Worm (Caenorhabditis elegans): ENCODE results near the gene tbc-18.

Gene tbc-18

DNA sequence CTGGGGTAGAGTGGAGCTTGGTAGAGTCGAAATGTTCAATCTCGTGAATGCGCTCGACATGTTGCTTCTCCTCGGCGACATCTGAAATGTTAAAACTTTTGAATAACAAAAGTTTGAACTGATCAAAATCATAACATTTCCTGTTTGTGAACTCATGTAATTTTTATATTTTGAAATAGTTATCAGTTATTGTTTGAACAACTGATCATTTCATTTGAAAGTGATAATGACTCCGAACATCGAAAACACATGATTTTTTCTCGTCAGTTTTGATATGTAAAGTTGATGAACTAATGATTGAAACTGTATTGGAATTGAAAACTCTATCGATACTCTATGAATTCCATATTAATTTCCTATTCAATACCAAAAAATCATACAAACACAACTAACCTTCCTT, 44.8 kb downstream of the tbc-18 start:
- TF ChIP-seq sptf-1 (tag; optimal IDR thresholded peaks at IDR 0.05): no peak

DNA sequence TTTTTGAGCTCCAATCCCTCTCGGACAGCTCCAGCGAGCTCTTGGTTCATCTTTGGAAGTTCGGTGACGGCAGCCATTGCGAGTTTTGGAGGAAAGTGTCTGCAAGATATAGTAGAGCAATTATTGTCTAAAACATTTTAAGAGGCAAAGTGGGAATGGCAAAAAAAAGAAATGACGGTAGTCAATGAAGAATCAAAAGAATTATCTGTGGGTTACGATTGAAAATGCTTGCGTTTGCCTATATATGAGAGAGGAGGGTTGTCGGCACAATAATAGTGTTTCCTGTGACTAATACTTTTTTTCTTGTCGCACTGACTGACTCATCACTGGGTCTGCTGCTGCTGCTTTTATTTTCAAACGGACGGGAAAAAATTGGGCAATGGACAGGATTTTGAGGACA, 45.3 kb downstream of the tbc-18 start, which contains the start of gene tth-1:
TSS of gene tth-1 (minus strand) at position 101 of the 400 bp plus-strand sequence.
- TF ChIP-seq cnd-1 (tag; optimal IDR thresholded peaks at IDR 0.05): no peak
- TF ChIP-seq M03D4.4 (tag; optimal IDR thresholded peaks at IDR 0.05): no peak
- no peak for TF ChIP-seq snpc-4 (tag; optimal IDR thresholded peaks at IDR 0.05)
- no peak for TF ChIP-seq sem-2 (GFP tag; optimal IDR thresholded peaks at IDR 0.05)
- no peak for TF ChIP-seq hlh-1 (tag; optimal IDR thresholded peaks at IDR 0.05)
- no peak for TF ChIP-seq unc-39 (tag; optimal IDR thresholded peaks at IDR 0.05)
- no peak for TF ChIP-seq lin-32 (GFP tag; optimal IDR thresholded peaks at IDR 0.05)

DNA sequence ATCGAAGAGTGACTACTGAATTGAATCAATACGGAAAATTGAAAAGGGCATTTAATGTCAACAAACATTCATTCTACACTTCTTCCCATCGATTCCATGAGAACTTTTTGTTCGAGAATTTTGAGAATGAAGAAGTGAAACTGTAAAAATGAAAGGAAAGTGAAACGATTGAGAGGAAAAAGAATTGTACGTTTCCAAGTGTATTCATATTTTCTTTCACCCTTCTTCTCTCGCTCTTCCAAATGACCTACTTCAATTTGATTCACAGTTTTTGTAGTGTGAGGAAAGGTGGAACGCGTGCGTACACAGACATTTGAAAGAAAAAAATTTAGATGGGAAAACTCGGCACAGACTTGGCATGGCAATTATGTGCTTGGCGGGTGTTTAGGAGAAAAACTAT, 45.9 kb downstream of the tbc-18 start:
- TF ChIP-seq ceh-83 (GFP tag; optimal IDR thresholded peaks at IDR 0.05) (no peak), mls-2 (tag; optimal IDR thresholded peaks at IDR 0.05) (no peak), ztf-11 (tag; optimal IDR thresholded peaks at IDR 0.05) (no peak), lsy-2 (tag; optimal IDR thresholded peaks at IDR 0.05) (no peak), mab-5 (tag; optimal IDR thresholded peaks at IDR 0.05) (no peak), tbx-8 (GFP tag; optimal IDR thresholded peaks at IDR 0.05) (no peak), cnd-1 (tag; optimal IDR thresholded peaks at IDR 0.05) (no peak), lin-32 (GFP tag; optimal IDR thresholded peaks at IDR 0.05) (no peak)

ce11 chrX:8426160-8426712, 47.9 kb downstream of the tbc-18 start:
- TF ChIP-seq nhr-2 (tag; optimal IDR thresholded peaks at IDR 0.05) (no peak), mls-2 (tag; optimal IDR thresholded peaks at IDR 0.05) (peak; percentile 16), hlh-1 (tag; optimal IDR thresholded peaks at IDR 0.05) (no peak), unc-62 (GFP tag; optimal IDR thresholded peaks at IDR 0.05) (no peak), elt-3 (tag; optimal IDR thresholded peaks at IDR 0.05) (peak; percentile 26), ham-2 (GFP tag; optimal IDR thresholded peaks at IDR 0.05) (peak; percentile 72), nhr-76 (tag; optimal IDR thresholded peaks at IDR 0.05) (no peak), drap-1 (GFP tag; optimal IDR thresholded peaks at IDR 0.05) (no peak)

ce11 chrX:8428319-8428888, 50.0 kb downstream of the tbc-18 start, which contains the start of gene F08F1.3:
F08F1.3 (plus strand) TSS chrX:8428838.
- no peak for TF ChIP-seq ceh-83 (GFP tag; optimal IDR thresholded peaks at IDR 0.05)
- TF ChIP-seq elt-1 (tag; optimal IDR thresholded peaks at IDR 0.05; ENCODE audit: borderline replicate concordance, insufficient read depth): no peak
- TF ChIP-seq nhr-12 (tag; optimal IDR thresholded peaks at IDR 0.05): no peak
- no peak for TF ChIP-seq tbx-8 (GFP tag; optimal IDR thresholded peaks at IDR 0.05)
- TF ChIP-seq lsy-2 (tag; optimal IDR thresholded peaks at IDR 0.05): no peak
- TF ChIP-seq unc-120 (tag; optimal IDR thresholded peaks at IDR 0.05; ENCODE audit: poor library complexity, severe bottlenecking): no peak
- no peak for TF ChIP-seq zip-8 (tag; optimal IDR thresholded peaks at IDR 0.05)
- no peak for TF ChIP-seq flh-1 (GFP tag; optimal IDR thresholded peaks at IDR 0.05)
- TF ChIP-seq M03D4.4 (tag; optimal IDR thresholded peaks at IDR 0.05): no peak
- no peak for TF ChIP-seq drap-1 (GFP tag; optimal IDR thresholded peaks at IDR 0.05)
- TF ChIP-seq ztf-11 (tag; optimal IDR thresholded peaks at IDR 0.05): no peak
- no peak for TF ChIP-seq elt-3 (tag; optimal IDR thresholded peaks at IDR 0.05)
- no peak for TF ChIP-seq nhr-2 (tag; optimal IDR thresholded peaks at IDR 0.05)
- no peak for TF ChIP-seq nhr-76 (tag; optimal IDR thresholded peaks at IDR 0.05)
- TF ChIP-seq lin-13 (tag; optimal IDR thresholded peaks at IDR 0.05): no peak

- TF ChIP-seq sem-2 (GFP tag; optimal IDR thresholded peaks at IDR 0.05): no peak
- no peak for TF ChIP-seq unc-62 (GFP tag; optimal IDR thresholded peaks at IDR 0.05)
- TF ChIP-seq ztf-11 (tag; optimal IDR thresholded peaks at IDR 0.05): no peak
- TF ChIP-seq lsy-2 (tag; optimal IDR thresholded peaks at IDR 0.05): no peak
- TF ChIP-seq snpc-4 (tag; optimal IDR thresholded peaks at IDR 0.05): no peak
- TF ChIP-seq tbx-8 (GFP tag; optimal IDR thresholded peaks at IDR 0.05): no peak
These were observed 51.1 kb downstream of the tbc-18 start for ce11 chrX:8429503-8429902.

All from whole organism, mixed stage, embryonic.